Worm (Caenorhabditis elegans): ENCODE measurements around the gene K01A11.1.

DNA sequence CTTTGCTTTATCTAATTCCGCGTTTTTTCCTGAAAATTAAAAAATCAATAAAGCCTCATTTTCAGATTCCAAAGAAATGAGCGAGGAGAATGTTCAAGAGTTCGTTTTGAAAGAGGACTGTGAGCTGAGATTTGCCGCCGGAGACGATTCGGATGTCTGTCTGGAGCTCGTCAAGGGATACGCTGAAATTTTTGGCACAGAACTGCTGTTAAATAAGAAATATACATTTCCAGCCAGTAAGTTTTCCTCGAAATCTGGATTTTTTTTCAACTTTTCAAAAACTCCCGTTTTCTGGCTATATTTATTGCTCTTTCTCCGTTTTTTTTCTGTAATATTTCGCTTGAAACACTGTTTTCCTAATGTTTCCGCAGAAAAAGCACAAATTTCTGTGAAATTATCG is 33.6 kb downstream of the K01A11.1 start, which contains the start of gene clpf-1:
- TF ChIP-seq madf-10 (tag; optimal IDR thresholded peaks at IDR 0.05): no peak
- no peak for TF ChIP-seq rpc-1 (optimal IDR thresholded peaks at IDR 0.05)
- TF ChIP-seq rpc-1 (tag; optimal IDR thresholded peaks at IDR 0.05): no peak
- no peak for TF ChIP-seq cebp-1 (GFP tag; IDR thresholded peaks at IDR 0.05)
- no peak for TF ChIP-seq cebp-1 (tag; optimal IDR thresholded peaks at IDR 0.05)
- no peak for TF ChIP-seq nfya-2 (GFP tag; IDR thresholded peaks at IDR 0.05)
- no peak for TF ChIP-seq egl-44 (GFP tag; IDR thresholded peaks at IDR 0.05)
- no peak for TF ChIP-seq unc-62 (GFP tag; optimal IDR thresholded peaks at IDR 0.05)
- TF ChIP-seq B0336.3 (GFP tag; IDR thresholded peaks at IDR 0.05): no peak; the same call in 1 of the 2 replicates
- no peak for TF ChIP-seq let-607 (tag; optimal IDR thresholded peaks at IDR 0.05)
- TF ChIP-seq snpc-1.3 (tag; optimal IDR thresholded peaks at IDR 0.05; ENCODE audit: insufficient read depth): no peak
- no peak for TF ChIP-seq ZK185.1 (tag; optimal IDR thresholded peaks at IDR 0.05; ENCODE audit: poor library complexity, severe bottlenecking)
- no peak for TF ChIP-seq madf-8 (GFP tag; conservative IDR thresholded peaks at IDR 0.05)
- no peak for TF ChIP-seq attf-3 (GFP tag; conservative IDR thresholded peaks at IDR 0.05)
- TF ChIP-seq ztf-25 (GFP tag; IDR thresholded peaks at IDR 0.05): no peak
- no peak for TF ChIP-seq dpl-1 (GFP tag; optimal IDR thresholded peaks at IDR 0.05)
